Worm (Caenorhabditis elegans): ENCODE measurements around the gene sgo-1.
A peak's percentile ranks its signal among the peaks of the same experiment; 100 is the strongest.

sgo-1 gene

DNA sequence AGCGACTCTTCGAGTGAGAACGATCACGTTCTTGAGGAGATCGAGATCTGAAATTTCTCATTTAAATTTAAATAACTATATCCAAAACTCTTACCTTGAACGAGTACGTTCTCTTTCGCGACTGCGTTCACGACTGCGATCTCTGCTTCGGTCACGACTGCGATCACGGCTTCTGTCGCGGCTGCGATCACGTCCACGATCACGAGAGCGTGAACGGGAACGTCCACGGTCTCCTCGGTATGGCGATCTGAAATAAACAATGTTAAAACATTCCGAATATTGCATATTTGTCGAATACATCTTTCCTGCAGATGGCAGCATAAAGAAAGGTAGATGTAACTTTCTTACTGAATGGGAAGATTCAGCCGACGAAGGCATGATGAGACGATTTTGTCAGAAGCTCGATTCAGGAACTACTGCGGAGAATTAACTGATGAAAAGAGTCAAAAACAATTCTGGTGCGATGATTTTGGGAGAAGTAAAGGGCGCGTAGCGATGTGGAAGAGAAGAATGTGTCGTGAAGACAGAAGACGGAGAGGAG lies 6.1 kb downstream of the sgo-1 start:
- no peak for TF ChIP-seq C34F6.9 (tag; optimal IDR thresholded peaks at IDR 0.05)
- no peak for TF ChIP-seq sma-3 (GFP tag; optimal IDR thresholded peaks at IDR 0.05)
- TF ChIP-seq F13H6.1 (tag; optimal IDR thresholded peaks at IDR 0.05), result no peak
- TF ChIP-seq ztf-4 (tag; optimal IDR thresholded peaks at IDR 0.05), result no peak
- no peak for TF ChIP-seq blmp-1 (tag; optimal IDR thresholded peaks at IDR 0.05; ENCODE audit: insufficient read depth)
- TF ChIP-seq fos-1 (tag; optimal IDR thresholded peaks at IDR 0.05), result no peak
- TF ChIP-seq ceh-16 (tag; optimal IDR thresholded peaks at IDR 0.05), result no peak
- no peak for TF ChIP-seq nhr-25 (tag; optimal IDR thresholded peaks at IDR 0.05)
- TF ChIP-seq lin-13 (GFP tag; optimal IDR thresholded peaks at IDR 0.05), result no peak
- TF ChIP-seq alr-1 (tag; optimal IDR thresholded peaks at IDR 0.05), result no peak
- TF ChIP-seq crh-2 (tag; optimal IDR thresholded peaks at IDR 0.05), result no peak
- no peak for TF ChIP-seq sem-4 (tag; optimal IDR thresholded peaks at IDR 0.05)
- no peak for TF ChIP-seq egl-27 (tag; optimal IDR thresholded peaks at IDR 0.05)
- TF ChIP-seq nhr-6 (tag; optimal IDR thresholded peaks at IDR 0.05), result no peak
- TF ChIP-seq nhr-10 (tag; optimal IDR thresholded peaks at IDR 0.05), result no peak
- no peak for TF ChIP-seq aly-2 (tag; optimal IDR thresholded peaks at IDR 0.05)
- no peak for TF ChIP-seq nhr-11 (tag; optimal IDR thresholded peaks at IDR 0.05)
- TF ChIP-seq R02D3.7 (tag; optimal IDR thresholded peaks at IDR 0.05), result no peak
- no peak for TF ChIP-seq zag-1 (tag; optimal IDR thresholded peaks at IDR 0.05)

DNA sequence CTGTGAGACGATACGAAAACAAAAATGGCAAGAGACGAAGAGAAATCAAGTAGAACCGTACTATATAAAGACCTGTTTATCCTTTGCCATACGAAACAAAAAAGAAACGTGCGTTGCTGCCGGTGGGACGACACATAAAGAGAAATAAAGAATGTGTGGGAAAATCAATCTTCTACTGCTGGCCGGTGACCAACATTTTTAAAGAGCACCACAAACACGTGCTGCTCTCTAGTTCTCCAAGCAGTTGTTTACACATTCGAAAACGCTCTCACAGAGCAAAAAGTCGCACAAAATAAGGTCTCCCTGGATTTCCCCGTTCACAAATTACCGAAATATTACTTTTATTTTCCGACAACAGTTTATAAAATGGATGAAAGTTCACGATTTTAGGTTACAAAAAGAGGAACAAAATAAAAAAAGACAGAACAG lies 6.7 kb downstream of the sgo-1 start, which contains the start of gene imp-3:
TSS of gene imp-3 (minus strand) at position 93 of the 429 bp plus-strand sequence.
- peak; percentile 44 to 65 for TF ChIP-seq mdl-1 (tag; optimal IDR thresholded peaks at IDR 0.05)
- peak; percentile 61 for TF ChIP-seq gmeb-1 (tag; optimal IDR thresholded peaks at IDR 0.05)
- peak; percentile 4 for TF ChIP-seq mab-5 (tag; optimal IDR thresholded peaks at IDR 0.05)
- peak; percentile 27 for TF ChIP-seq Y55F3AM.14 (GFP tag; optimal IDR thresholded peaks at IDR 0.05)
- TF ChIP-seq nhr-23 (tag; optimal IDR thresholded peaks at IDR 0.05), result no peak
- peak; percentile 44 for TF ChIP-seq nhr-21 (tag; optimal IDR thresholded peaks at IDR 0.05)
- TF ChIP-seq sma-3 (GFP tag; optimal IDR thresholded peaks at IDR 0.05), result peak; percentile 61
- peak; percentile 32 for TF ChIP-seq nhr-6 (tag; optimal IDR thresholded peaks at IDR 0.05)
- peak; percentile 69 for TF ChIP-seq crh-2 (tag; optimal IDR thresholded peaks at IDR 0.05)
- TF ChIP-seq nhr-25 (tag; optimal IDR thresholded peaks at IDR 0.05), result peak; percentile 65
- TF ChIP-seq sma-9 (GFP tag; optimal IDR thresholded peaks at IDR 0.05), result peak; percentile 26
- TF ChIP-seq sma-9 (tag; optimal IDR thresholded peaks at IDR 0.05), result no peak
- peak; percentile 57 for TF ChIP-seq F13H6.1 (tag; optimal IDR thresholded peaks at IDR 0.05)
- peak; percentile 71 for TF ChIP-seq nhr-129 (tag; optimal IDR thresholded peaks at IDR 0.05)
- no peak for TF ChIP-seq dmd-4 (tag; optimal IDR thresholded peaks at IDR 0.05)
- no peak for TF ChIP-seq nhr-237 (tag; optimal IDR thresholded peaks at IDR 0.05)
- no peak for TF ChIP-seq fos-1 (tag; optimal IDR thresholded peaks at IDR 0.05)
- no peak for TF ChIP-seq unc-62 (GFP tag; optimal IDR thresholded peaks at IDR 0.05)
- peak; percentile 86 for TF ChIP-seq ama-1 (optimal IDR thresholded peaks at IDR 0.05)
- no peak for TF ChIP-seq alr-1 (tag; optimal IDR thresholded peaks at IDR 0.05)
- peak in 1 of 2 experiments; percentile 73 for TF ChIP-seq lsy-2 (tag; optimal IDR thresholded peaks at IDR 0.05)
- peak; percentile 54 for TF ChIP-seq lin-13 (GFP tag; optimal IDR thresholded peaks at IDR 0.05)
- TF ChIP-seq C34F6.9 (tag; optimal IDR thresholded peaks at IDR 0.05), result peak; percentile 22
- TF ChIP-seq unc-55 (GFP tag; optimal IDR thresholded peaks at IDR 0.05), result peak; percentile 25

DNA sequence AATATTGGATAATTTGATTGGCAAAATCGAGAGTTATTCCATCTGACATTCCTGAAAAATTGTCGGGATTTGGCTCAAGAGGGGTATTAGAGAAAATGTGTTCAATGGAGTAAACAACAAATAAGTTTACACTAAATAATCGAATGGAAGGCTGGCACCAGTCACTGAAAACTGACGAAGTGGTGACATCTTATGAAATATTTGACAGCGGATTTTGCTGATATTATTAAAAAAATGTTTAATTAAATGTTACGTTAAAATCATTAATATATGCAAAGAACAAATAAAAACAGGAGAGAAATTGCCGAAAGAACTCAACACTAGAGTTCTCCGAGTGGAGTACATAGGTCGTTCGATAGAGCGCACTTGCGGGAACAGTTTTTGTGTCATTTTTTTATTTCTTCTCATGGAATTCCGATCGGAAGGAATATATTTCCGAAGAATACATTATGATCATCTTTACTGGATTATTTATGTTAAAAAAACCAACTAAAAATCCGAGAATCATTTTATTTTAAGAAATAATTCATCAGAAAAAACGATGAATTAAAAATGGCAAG lies 10.7 kb downstream of the sgo-1 start, which contains the start of gene tag-322:
TSS of gene tag-322 (minus strand) at position 51 of the 560 bp plus-strand sequence.
- peak; percentile 69 for TF ChIP-seq sma-3 (GFP tag; optimal IDR thresholded peaks at IDR 0.05)
- no peak for TF ChIP-seq nhr-11 (tag; optimal IDR thresholded peaks at IDR 0.05)
- no peak for TF ChIP-seq ztf-11 (tag; optimal IDR thresholded peaks at IDR 0.05)
- no peak for TF ChIP-seq zag-1 (tag; optimal IDR thresholded peaks at IDR 0.05)
- peak; percentile 17 for TF ChIP-seq blmp-1 (tag; optimal IDR thresholded peaks at IDR 0.05; ENCODE audit: insufficient read depth)
- TF ChIP-seq mdl-1 (tag; optimal IDR thresholded peaks at IDR 0.05), result no peak
- no peak for TF ChIP-seq unc-39 (tag; optimal IDR thresholded peaks at IDR 0.05)
- TF ChIP-seq alr-1 (tag; optimal IDR thresholded peaks at IDR 0.05), result no peak
- peak; percentile 54 for TF ChIP-seq sem-4 (tag; optimal IDR thresholded peaks at IDR 0.05)
- TF ChIP-seq nhr-77 (tag; optimal IDR thresholded peaks at IDR 0.05), result peak; percentile 12
- TF ChIP-seq C34F6.9 (tag; optimal IDR thresholded peaks at IDR 0.05), result peak; percentile 72
- TF ChIP-seq lin-39 (tag; optimal IDR thresholded peaks at IDR 0.05), result no peak
- TF ChIP-seq fos-1 (tag; optimal IDR thresholded peaks at IDR 0.05), result peak; percentile 48
- peak; percentile 47 for TF ChIP-seq nhr-6 (tag; optimal IDR thresholded peaks at IDR 0.05)
- peak; percentile 81 for TF ChIP-seq crh-2 (tag; optimal IDR thresholded peaks at IDR 0.05)
- peak; percentile 77 for TF ChIP-seq nhr-25 (tag; optimal IDR thresholded peaks at IDR 0.05)
- no peak for TF ChIP-seq peb-1 (tag; optimal IDR thresholded peaks at IDR 0.05)
- no peak for TF ChIP-seq nhr-10 (tag; optimal IDR thresholded peaks at IDR 0.05)
- TF ChIP-seq nhr-23 (tag; optimal IDR thresholded peaks at IDR 0.05), result no peak
- peak; percentile 74 for TF ChIP-seq F13H6.1 (tag; optimal IDR thresholded peaks at IDR 0.05)
- peak; percentile 38 for TF ChIP-seq nhr-129 (tag; optimal IDR thresholded peaks at IDR 0.05)
- TF ChIP-seq snpc-4 (tag; optimal IDR thresholded peaks at IDR 0.05), result no peak
- TF ChIP-seq ztf-4 (tag; optimal IDR thresholded peaks at IDR 0.05), result peak; percentile 64
- peak; percentile 77 for TF ChIP-seq unc-55 (GFP tag; optimal IDR thresholded peaks at IDR 0.05)
- no peak for TF ChIP-seq skn-1 (tag; optimal IDR thresholded peaks at IDR 0.05)
- peak; percentile 56 for TF ChIP-seq nhr-21 (tag; optimal IDR thresholded peaks at IDR 0.05)
- TF ChIP-seq nhr-12 (tag; optimal IDR thresholded peaks at IDR 0.05), result no peak
- no peak for TF ChIP-seq mab-5 (tag; optimal IDR thresholded peaks at IDR 0.05)
- TF ChIP-seq sma-9 (GFP tag; optimal IDR thresholded peaks at IDR 0.05), result peak; percentile 73
- no peak for TF ChIP-seq sma-9 (tag; optimal IDR thresholded peaks at IDR 0.05)
- TF ChIP-seq gmeb-1 (tag; optimal IDR thresholded peaks at IDR 0.05), result peak; percentile 61
- TF ChIP-seq ceh-82 (tag; optimal IDR thresholded peaks at IDR 0.05), result no peak
- no peak for TF ChIP-seq ceh-16 (tag; optimal IDR thresholded peaks at IDR 0.05)
- no peak for TF ChIP-seq ZK546.5 (tag; optimal IDR thresholded peaks at IDR 0.05)
- no peak for TF ChIP-seq egl-27 (tag; optimal IDR thresholded peaks at IDR 0.05)
- peak; percentile 71 to 91 for TF ChIP-seq lsy-2 (tag; optimal IDR thresholded peaks at IDR 0.05)
